Fruit fly (Drosophila melanogaster) whole organism, embryonic: Measurements from ENCODE around the gene NdufV3.
A peak's percentile ranks its signal among the peaks of the same experiment; 100 is the strongest.

ENCODE experiments used
- Aef1 ChIP-seq: fragments of 200-800 bp; sonication (Bioruptor generic); IDR thresholded peaks from 3 replicates; pipeline ENCODE4 v1.3.6; 2022; ENCODE audit warnings: missing biosample characterization, missing genetic modification characterization
- B-H2 ChIP-seq: fragments of 200-800 bp; sonication (Bioruptor generic); optimal IDR thresholded peaks from 2 replicates; lab custom pipeline; 2018; ENCODE audit warnings: missing biosample characterization, mild to moderate bottlenecking, missing genetic modification characterization
- Blimp-1 ChIP-seq: fragments of 200-800 bp; sonication (Bioruptor generic); optimal IDR thresholded peaks from 3 replicates; lab custom pipeline; 2018; ENCODE audit warnings: missing biosample characterization, missing genetic modification characterization, mild to moderate bottlenecking, moderate library complexity, missing genetic modification reagents
- CG10147 ChIP-seq: fragments of 200-800 bp; sonication (Bioruptor generic); optimal IDR thresholded peaks from 2 replicates; lab custom pipeline; 2019; ENCODE audit warnings: missing biosample characterization, mild to moderate bottlenecking, missing genetic modification characterization, moderate library complexity
- CG11504 ChIP-seq: fragments of 200-800 bp; sonication (Bioruptor generic); optimal IDR thresholded peaks from 3 replicates; lab custom pipeline; 2019; ENCODE audit warnings: missing biosample characterization, mild to moderate bottlenecking, missing genetic modification characterization, moderate library complexity
- CG13424 ChIP-seq: fragments of 200-800 bp; sonication (Bioruptor generic); optimal IDR thresholded peaks from 2 replicates; lab custom pipeline; 2019; ENCODE audit warnings: missing biosample characterization, mild to moderate bottlenecking, missing genetic modification characterization, moderate library complexity
- CG16815 ChIP-seq: fragments of 200-800 bp; sonication (Bioruptor generic); optimal IDR thresholded peaks from 3 replicates; lab custom pipeline; 2017; ENCODE audit warnings: missing biosample characterization, mild to moderate bottlenecking, missing genetic modification characterization
- CG17359 ChIP-seq: fragments of 200-800 bp; sonication (Bioruptor generic); optimal IDR thresholded peaks from 3 replicates; lab custom pipeline; 2018; ENCODE audit warnings: missing biosample characterization, mild to moderate bottlenecking, missing genetic modification characterization, moderate library complexity
- CG18011 ChIP-seq: fragments of 200-800 bp; sonication (Bioruptor generic); optimal IDR thresholded peaks from 2 replicates; lab custom pipeline; 2017; ENCODE audit warnings: missing biosample characterization, missing genetic modification characterization, mild to moderate bottlenecking, moderate library complexity, missing genotype
- CG2202 ChIP-seq: fragments of 200-800 bp; sonication (Bioruptor generic); optimal IDR thresholded peaks from 2 replicates; lab custom pipeline; 2018; ENCODE audit warnings: missing biosample characterization, mild to moderate bottlenecking, missing genetic modification characterization
- CG2678 ChIP-seq: fragments of 200-800 bp; sonication (Bioruptor generic); optimal IDR thresholded peaks from 3 replicates; lab custom pipeline; 2019; ENCODE audit warnings: missing biosample characterization, mild to moderate bottlenecking, missing genetic modification characterization, moderate library complexity
- CG4282 ChIP-seq: fragments of 200-800 bp; sonication (Bioruptor generic); optimal IDR thresholded peaks from 2 replicates; lab custom pipeline; 2016; ENCODE audit warnings: missing biosample characterization, missing genetic modification characterization
- CG6689 ChIP-seq: fragments of 200-800 bp; sonication (Bioruptor generic); IDR thresholded peaks from 2 replicates; pipeline ENCODE4 v1.3.6; 2022; ENCODE audit warnings: missing biosample characterization, missing genetic modification characterization
- CG6791 ChIP-seq: fragments of 200-800 bp; sonication (Bioruptor generic); IDR thresholded peaks from 3 replicates; pipeline ENCODE4 v1.3.6; 2022; ENCODE audit warnings: missing biosample characterization, missing genetic modification characterization; ENCODE audit not compliant: partially characterized antibody
- CG7839 ChIP-seq: fragments of 200-800 bp; sonication (Bioruptor generic); optimal IDR thresholded peaks from 3 replicates; lab custom pipeline; 2018; ENCODE audit warnings: missing biosample characterization, mild to moderate bottlenecking, missing genetic modification characterization, moderate library complexity
- CG9215 ChIP-seq: fragments of 200-800 bp; sonication (Bioruptor generic); IDR thresholded peaks from 2 replicates; pipeline ENCODE4 v1.3.6; 2022; ENCODE audit warnings: missing biosample characterization, missing genetic modification characterization
- Camta ChIP-seq: fragments of 200-800 bp; sonication (Bioruptor generic); optimal IDR thresholded peaks from 2 replicates; lab custom pipeline; 2016; ENCODE audit warnings: missing biosample characterization, missing genetic modification characterization
- CoRest ChIP-seq: fragments of 200-800 bp; sonication (Bioruptor generic); optimal IDR thresholded peaks from 3 replicates; lab custom pipeline; 2018; ENCODE audit warnings: missing biosample characterization, mild to moderate bottlenecking, missing genetic modification characterization, moderate library complexity
- Hr51 ChIP-seq, 2 experiments: fragments of 200-800 bp; sonication (Bioruptor generic); optimal IDR thresholded peaks; 2 replicates in 1 of 2; 3 replicates in 1 of 2; lab custom pipeline; 2016 to 2018; ENCODE audit warnings: missing biosample characterization in 2 of 2, missing genetic modification characterization in 2 of 2, mild to moderate bottlenecking in 1 of 2, moderate library complexity in 1 of 2
- Med ChIP-seq: fragments of 200-800 bp; sonication (Bioruptor generic); peaks from one replicate; lab custom pipeline; 2016; ENCODE audit warnings: missing biosample characterization, missing genetic modification characterization, mild to moderate bottlenecking, inconsistent platforms, moderate library complexity
- Oli ChIP-seq: fragments of 200-800 bp; sonication (Bioruptor generic); optimal IDR thresholded peaks from 2 replicates; lab custom pipeline; 2018; ENCODE audit warnings: missing biosample characterization, mild to moderate bottlenecking, missing genetic modification characterization, moderate library complexity
- Pdp1 ChIP-seq, 2 experiments: fragments of 200-800 bp; sonication (Bioruptor generic); optimal IDR thresholded peaks; 3 replicates each; lab custom pipeline; 2016; ENCODE audit warnings: missing biosample characterization in 2 of 2, missing genetic modification characterization in 2 of 2, mild to moderate bottlenecking in 1 of 2, moderate library complexity in 1 of 2
- Side ChIP-seq: fragments of 200-800 bp; sonication (Bioruptor generic); optimal IDR thresholded peaks from 2 replicates; lab custom pipeline; 2016; ENCODE audit warnings: missing biosample characterization, missing genetic modification characterization
- Sox102F ChIP-seq: fragments of 200-800 bp; sonication (Bioruptor generic); optimal IDR thresholded peaks from 2 replicates; lab custom pipeline; 2018; ENCODE audit warnings: missing biosample characterization, mild to moderate bottlenecking, missing genetic modification characterization, moderate library complexity
- Ssrp ChIP-seq: fragments of 200-800 bp; sonication (Bioruptor generic); optimal IDR thresholded peaks from 2 replicates; lab custom pipeline; 2018; ENCODE audit warnings: missing biosample characterization, mild to moderate bottlenecking, missing genetic modification characterization, moderate library complexity
- ase ChIP-seq: fragments of 200-800 bp; sonication (Bioruptor generic); IDR thresholded peaks from 3 replicates; pipeline ENCODE4 v1.3.6; 2022; ENCODE audit warnings: missing biosample characterization, missing genetic modification characterization
- bsh ChIP-seq, 2 experiments: fragments of 200-800 bp; sonication (Bioruptor generic); optimal IDR thresholded peaks; 2 replicates each; lab custom pipeline; 2017 to 2018; ENCODE audit warnings: mild to moderate bottlenecking in 2 of 2, missing biosample characterization in 2 of 2, missing genetic modification characterization in 2 of 2, moderate library complexity in 1 of 2
- cato ChIP-seq: fragments of 200-800 bp; sonication (Bioruptor generic); optimal IDR thresholded peaks from 2 replicates; lab custom pipeline; 2016; ENCODE audit warnings: missing biosample characterization, missing genetic modification characterization, borderline replicate concordance
- crc ChIP-seq: fragments of 200-800 bp; sonication (Bioruptor generic); optimal IDR thresholded peaks from 2 replicates; lab custom pipeline; 2016; ENCODE audit warnings: missing biosample characterization, missing genetic modification characterization
- dmrt99B ChIP-seq: fragments of 200-800 bp; sonication (Bioruptor generic); optimal IDR thresholded peaks from 2 replicates; lab custom pipeline; 2018; ENCODE audit warnings: missing biosample characterization, mild to moderate bottlenecking, missing genetic modification characterization, moderate library complexity
- dpn ChIP-seq, 2 experiments: fragments of 200-800 bp; sonication (Bioruptor generic); optimal IDR thresholded peaks; 3 replicates each; lab custom pipeline; 2016; ENCODE audit warnings: missing biosample characterization in 2 of 2, missing genetic modification characterization in 2 of 2
- fd96Cb ChIP-seq: fragments of 200-800 bp; sonication (Bioruptor generic); optimal IDR thresholded peaks from 2 replicates; lab custom pipeline; 2018; ENCODE audit warnings: missing biosample characterization, mild to moderate bottlenecking, missing genetic modification characterization, moderate library complexity
- gem ChIP-seq: fragments of 200-800 bp; sonication (Bioruptor generic); optimal IDR thresholded peaks from 2 replicates; lab custom pipeline; 2019; ENCODE audit warnings: missing biosample characterization, mild to moderate bottlenecking, missing genetic modification characterization, moderate library complexity
- grau ChIP-seq: fragments of 200-800 bp; optimal IDR thresholded peaks from 3 replicates; lab custom pipeline; 2019; ENCODE audit warnings: missing biosample characterization, mild to moderate bottlenecking, missing genetic modification characterization, moderate library complexity
- ind ChIP-seq: fragments of 200-800 bp; sonication (Bioruptor generic); optimal IDR thresholded peaks from 3 replicates; lab custom pipeline; 2016; ENCODE audit warnings: missing biosample characterization, missing genetic modification characterization
- jumu ChIP-seq: fragments of 200-800 bp; sonication (Bioruptor generic); optimal IDR thresholded peaks from 3 replicates; lab custom pipeline; 2016; ENCODE audit warnings: missing biosample characterization, missing genetic modification characterization
- lab ChIP-seq: fragments of 200-800 bp; sonication (Bioruptor generic); optimal IDR thresholded peaks from 3 replicates; lab custom pipeline; 2017; ENCODE audit warnings: missing biosample characterization, missing genetic modification characterization, mild to moderate bottlenecking, moderate library complexity, missing genetic modification reagents
- lmd ChIP-seq: fragments of 200-800 bp; sonication (Bioruptor generic); IDR thresholded peaks from 2 replicates; pipeline ENCODE4 v1.3.6; 2022; ENCODE audit warnings: missing biosample characterization, missing genetic modification characterization
- otp ChIP-seq: fragments of 200-800 bp; sonication (Bioruptor generic); IDR thresholded peaks from 3 replicates; pipeline ENCODE4, ENCODE4 v1.3.6; 2022; ENCODE audit warnings: missing biosample characterization, missing genetic modification characterization
- p53 ChIP-seq: fragments of 200-800 bp; sonication (Bioruptor generic); optimal IDR thresholded peaks from 2 replicates; lab custom pipeline; 2016; ENCODE audit warnings: missing biosample characterization, missing genetic modification characterization
- phol ChIP-seq: fragments of 200-800 bp; sonication (Bioruptor generic); optimal IDR thresholded peaks from 3 replicates; lab custom pipeline; 2018; ENCODE audit warnings: missing biosample characterization, mild to moderate bottlenecking, missing genetic modification characterization, moderate library complexity
- row ChIP-seq: fragments of 200-800 bp; sonication (Bioruptor generic); IDR thresholded peaks from 3 replicates; pipeline ENCODE4 v1.3.6; 2022; ENCODE audit warnings: missing biosample characterization, missing genetic modification characterization
- sens ChIP-seq: fragments of 200-800 bp; sonication (Bioruptor generic); peaks from one replicate; lab custom pipeline; 2016; ENCODE audit warnings: missing biosample characterization, missing genetic modification characterization
- slbo ChIP-seq: fragments of 200-800 bp; sonication (Bioruptor generic); IDR thresholded peaks from 2 replicates; pipeline ENCODE4 v1.3.6; 2022; ENCODE audit warnings: missing biosample characterization, missing genetic modification characterization
- unpg ChIP-seq: fragments of 200-800 bp; sonication (Bioruptor generic); optimal IDR thresholded peaks from 3 replicates; lab custom pipeline; 2018; ENCODE audit warnings: missing biosample characterization, mild to moderate bottlenecking, missing genetic modification characterization, moderate library complexity
- zen ChIP-seq: fragments of 200-800 bp; sonication (Bioruptor generic); optimal IDR thresholded peaks from 3 replicates; lab custom pipeline; 2018; ENCODE audit warnings: missing biosample characterization, mild to moderate bottlenecking, missing genetic modification characterization, moderate library complexity

Gene NdufV3

DNA sequence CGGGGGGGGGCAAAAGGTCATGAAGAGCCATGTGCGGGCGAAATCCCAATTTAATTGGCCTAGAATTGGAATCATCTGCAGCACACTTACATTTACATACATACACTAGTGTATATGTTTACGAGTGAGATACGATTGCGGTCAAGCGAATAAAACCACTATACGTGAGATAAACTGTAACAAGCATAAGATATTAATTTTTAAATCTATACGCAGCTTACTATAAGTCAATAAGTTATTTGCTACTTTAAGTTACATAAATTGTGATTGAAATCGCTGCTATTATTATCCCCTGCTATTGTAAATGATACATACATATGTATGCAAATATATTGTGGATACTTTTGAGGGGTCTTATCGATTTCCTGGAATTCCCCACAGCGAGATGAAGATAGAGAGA lies 29.3 kb downstream of the NdufV3 start (continued):
- TF ChIP-seq Aef1 (GFP tag; lab: Robert Waterston, UW) (peak; percentile 40; the same call in 1 of the 3 replicates), unpg (peak; percentile 58), p53 (GFP tag; lab: Kevin White, UChicago) (no peak), B-H2 (GFP tag; lab: Kevin White, UChicago) (peak; percentile 62), CG6689 (peak; percentile 49), ase (GFP tag; lab: Robert Waterston, UW) (no peak)

DNA sequence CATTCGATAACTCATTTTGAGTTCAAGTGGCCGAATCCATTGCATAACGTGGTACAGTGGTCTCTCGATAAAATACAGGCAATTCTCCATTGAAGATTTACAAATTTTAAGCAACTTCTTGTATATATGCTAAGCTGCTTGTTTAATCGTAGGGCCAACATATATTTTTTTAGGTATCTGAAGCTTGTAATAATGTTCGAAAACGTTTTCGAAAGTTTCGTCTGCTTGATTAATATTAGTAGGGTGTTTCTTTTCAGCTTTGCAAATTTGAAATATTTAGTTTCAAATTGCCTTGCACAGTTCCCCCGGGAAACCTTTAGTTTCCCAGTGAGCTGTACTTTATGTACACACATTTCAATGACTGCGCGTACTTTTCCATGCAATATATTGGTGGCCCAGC lies 29.9 kb downstream of the NdufV3 start:
- TF ChIP-seq CG7839 (tag; lab: Kevin White, UChicago) (peak; percentile 34), CG6791 (no peak), phol (tag; lab: Kevin White, UChicago) (peak; percentile 32), Pdp1 (GFP tag; optimal IDR thresholded peaks at IDR 0.05; lab: Kevin White, UChicago) (peak in 1 of 2 experiments; percentile 11), lab (GFP tag; lab: Kevin White, UChicago) (peak; percentile 5), grau (tag; lab: Kevin White, UChicago) (peak; percentile 61), bsh (GFP tag; optimal IDR thresholded peaks at IDR 0.05; lab: Kevin White, UChicago) (peak in 1 of 2 experiments; percentile 13), p53 (GFP tag; lab: Kevin White, UChicago) (no peak), crc (no peak), slbo (GFP tag; lab: Robert Waterston, UW) (0 out of 2 replicates have a peak, but pooled peaks have one; percentile 12), CG18011 (GFP tag; lab: Kevin White, UChicago) (no peak), dmrt99B (tag; lab: Kevin White, UChicago) (peak; percentile 44), Ssrp (tag; lab: Kevin White, UChicago) (peak; percentile 3), CG2202 (tag; lab: Kevin White, UChicago) (no peak), CG4282 (GFP tag; lab: Kevin White, UChicago) (no peak), CG13424 (peak; percentile 33), CG17359 (tag; lab: Kevin White, UChicago) (peak; percentile 27), sens (GFP tag; lab: Kevin White, UChicago) (peak; percentile 75), Camta (GFP tag; lab: Kevin White, UChicago) (no peak), ind (GFP tag; lab: Kevin White, UChicago) (peak; percentile 16), CG10147 (GFP tag; lab: Kevin White, UChicago) (peak; percentile 5), jumu (no peak), Hr51 (GFP tag; optimal IDR thresholded peaks at IDR 0.05; lab: Kevin White, UChicago) (peak in 1 of 2 experiments; percentile 16), Sox102F (GFP tag; lab: Kevin White, UChicago) (peak; percentile 44), CG16815 (no peak), row (GFP tag; lab: Robert Waterston, UW) (peak; percentile 28; the same call in 2 of the 3 replicates), fd96Cb (tag; lab: Kevin White, UChicago) (peak; percentile 14), Med (GFP tag; lab: Kevin White, UChicago) (peak; percentile 45), CG11504 (tag; lab: Kevin White, UChicago) (peak; percentile 31), gem (tag; lab: Kevin White, UChicago) (peak; percentile 51), zen (no peak), Oli (tag; lab: Kevin White, UChicago) (peak; percentile 40), lmd (GFP tag; lab: Robert Waterston, UW) (0 out of 2 replicates have a peak, but pooled peaks have one; percentile 17), Blimp-1 (GFP tag; lab: Kevin White, UChicago) (peak; percentile 2), CG9215 (GFP tag; lab: Robert Waterston, UW) (no peak), Side (no peak), dpn (GFP tag; optimal IDR thresholded peaks at IDR 0.05; lab: Kevin White, UChicago) (peak in 1 of 2 experiments; percentile 6), CoRest (tag; lab: Kevin White, UChicago) (peak; percentile 36), otp (no peak), cato (no peak), CG2678 (peak; percentile 34)
